Worm (Caenorhabditis elegans) whole organism, young adult: ENCODE results near the gene dhc-4.

Experiments
- C17E4.6 ChIP-seq: fragments of 200-800 bp; sonication (Bioruptor generic); IDR thresholded peaks from 2 replicates; pipeline ENCODE4 v1.3.6; 2022; ENCODE audit warnings: missing genetic modification reagents, missing genetic modification characterization, missing compliant biosample characterization
- D2030.7 ChIP-seq: fragments of 200-800 bp; sonication (Bioruptor generic); IDR thresholded peaks from 2 replicates; pipeline ENCODE4 v1.3.6; 2022; ENCODE audit warnings: missing genetic modification reagents, missing genetic modification characterization, missing compliant biosample characterization
- F10E7.11 ChIP-seq: sonication (generic microtip); optimal IDR thresholded peaks from 2 replicates; lab custom pipeline; 2017; ENCODE audit warnings: mild to moderate bottlenecking, missing genetic modification characterization, moderate library complexity, missing compliant biosample characterization
- F22D6.2 ChIP-seq: sonication (generic microtip); optimal IDR thresholded peaks from 2 replicates; lab custom pipeline; 2016; ENCODE audit warnings: mild to moderate bottlenecking, missing genetic modification characterization, missing compliant biosample characterization
- F23B12.7 ChIP-seq: sonication (generic microtip); optimal IDR thresholded peaks from 2 replicates; lab custom pipeline; 2017; ENCODE audit warnings: missing genetic modification characterization, mild to moderate bottlenecking, missing compliant biosample characterization, antibody characterized with exemption, moderate library complexity; ENCODE audit not compliant: insufficient read depth
- F33H1.4 ChIP-seq: fragments of 200-800 bp; sonication (Bioruptor generic); IDR thresholded peaks from 2 replicates; pipeline ENCODE4 v1.3.6; 2022; ENCODE audit warnings: missing genetic modification reagents, missing genetic modification characterization, missing compliant biosample characterization
- F49E8.2 ChIP-seq: sonication (generic microtip); optimal IDR thresholded peaks from 3 replicates; lab custom pipeline; 2017; ENCODE audit warnings: missing genetic modification characterization, mild to moderate bottlenecking, missing compliant biosample characterization, antibody characterized with exemption, moderate library complexity; ENCODE audit not compliant: insufficient read depth
- F55B11.4 ChIP-seq: sonication (generic microtip); optimal IDR thresholded peaks from 2 replicates; lab custom pipeline; 2016; ENCODE audit warnings: missing compliant biosample characterization, missing genetic modification characterization, borderline replicate concordance; ENCODE audit not compliant: insufficient read depth
- F57A8.1 ChIP-seq: fragments of 200-800 bp; sonication (Bioruptor generic); optimal IDR thresholded peaks from 2 replicates; lab custom pipeline; 2018; ENCODE audit warnings: mild to moderate bottlenecking, missing genetic modification characterization, moderate library complexity, missing compliant biosample characterization
- F57C9.4 ChIP-seq: sonication (generic microtip); optimal IDR thresholded peaks from 2 replicates; lab custom pipeline; 2017; ENCODE audit warnings: mild to moderate bottlenecking, missing genetic modification characterization, missing compliant biosample characterization
- K12H6.12 ChIP-seq: fragments of 200-800 bp; sonication (Bioruptor generic); optimal IDR thresholded peaks from 2 replicates; lab custom pipeline; 2018; ENCODE audit warnings: mild to moderate bottlenecking, missing genetic modification characterization, missing compliant biosample characterization
- Y79H2A.3 ChIP-seq: fragments of 200-800 bp; sonication (Bioruptor generic); conservative IDR thresholded peaks from 2 replicates; pipeline ENCODE4 v1.3.6; 2022; ENCODE audit warnings: missing genetic modification reagents, missing genetic modification characterization, missing compliant biosample characterization
- Y95B8A.8 ChIP-seq: fragments of 200-800 bp; sonication (Bioruptor generic); IDR thresholded peaks from 2 replicates; pipeline ENCODE4 v1.3.6; 2022; ENCODE audit warnings: missing genetic modification reagents, missing genetic modification characterization, missing compliant biosample characterization
- ZK185.1 ChIP-seq: sonication (generic microtip); optimal IDR thresholded peaks from 2 replicates; lab custom pipeline; 2016; ENCODE audit warnings: mild to moderate bottlenecking, missing genetic modification characterization, missing compliant biosample characterization; ENCODE audit not compliant: poor library complexity, severe bottlenecking
- athp-1 ChIP-seq: sonication (generic microtip); optimal IDR thresholded peaks from 2 replicates; lab custom pipeline; 2017; ENCODE audit warnings: mild to moderate bottlenecking, missing genetic modification characterization, missing compliant biosample characterization
- attf-5 ChIP-seq: fragments of 200-800 bp; sonication (Bioruptor generic); optimal IDR thresholded peaks from 2 replicates; lab custom pipeline; 2018; ENCODE audit warnings: mild to moderate bottlenecking, missing genetic modification characterization, missing compliant biosample characterization
- attf-6 ChIP-seq: fragments of 200-800 bp; sonication (Bioruptor generic); IDR thresholded peaks from 2 replicates; pipeline ENCODE4 v1.3.6; 2022; ENCODE audit warnings: missing genetic modification reagents, missing genetic modification characterization, missing compliant biosample characterization
- bed-2 ChIP-seq: fragments of 200-800 bp; sonication (Bioruptor generic); IDR thresholded peaks from 2 replicates; pipeline ENCODE4 v1.3.6; 2022; ENCODE audit warnings: missing genetic modification reagents, missing genetic modification characterization, missing compliant biosample characterization
- cebp-1 ChIP-seq, 2 experiments: fragments of 200-800 bp in 1 of 2; sonication (Bioruptor generic) in 1 of 2; sonication (generic microtip) in 1 of 2; IDR thresholded peaks in 1 of 2; optimal IDR thresholded peaks in 1 of 2; 2 replicates each; pipeline versions ENCODE4 v1.3.6 to Lab custom; 2017 to 2022; ENCODE audit warnings: missing compliant biosample characterization in 2 of 2, missing genetic modification characterization in 2 of 2, mild to moderate bottlenecking in 1 of 2, missing genetic modification reagents in 1 of 2, moderate library complexity in 1 of 2
- ceh-100 ChIP-seq: fragments of 200-800 bp; sonication (Bioruptor generic); IDR thresholded peaks from 2 replicates; pipeline ENCODE4 v1.3.6; 2022; ENCODE audit warnings: missing genetic modification reagents, missing genetic modification characterization, missing compliant biosample characterization
- ceh-91 ChIP-seq: fragments of 200-800 bp; sonication (Bioruptor generic); IDR thresholded peaks from 2 replicates; pipeline ENCODE4 v1.3.6; 2022; ENCODE audit warnings: missing genetic modification reagents, missing genetic modification characterization, missing compliant biosample characterization
- dpl-1 ChIP-seq: fragments of 150-350 bp; optimal IDR thresholded peaks from 2 replicates; lab custom pipeline; 2014; ENCODE audit warnings: missing biosample characterization, missing genetic modification reagents, missing genetic modification characterization
- ekl-4 ChIP-seq: fragments of 200-800 bp; sonication (Bioruptor generic); IDR thresholded peaks from 2 replicates; pipeline ENCODE4 v1.3.6; 2022; ENCODE audit warnings: missing genetic modification reagents, missing genetic modification characterization, missing compliant biosample characterization
- hmg-1.2 ChIP-seq: fragments of 200-800 bp; sonication (Bioruptor generic); IDR thresholded peaks from 2 replicates; pipeline ENCODE4 v1.3.6; 2022; ENCODE audit warnings: missing genetic modification reagents, missing genetic modification characterization, missing compliant biosample characterization
- hsf-1 ChIP-seq: fragments of 200-800 bp; sonication (Bioruptor generic); IDR thresholded peaks from 2 replicates; pipeline ENCODE4 v1.3.6; 2022; ENCODE audit warnings: missing genetic modification reagents, missing genetic modification characterization, missing compliant biosample characterization
- let-607 ChIP-seq, 2 experiments: fragments of 200-800 bp in 1 of 2; sonication (Bioruptor generic) in 1 of 2; sonication (generic microtip) in 1 of 2; optimal IDR thresholded peaks; 2 replicates each; lab custom pipeline; 2016 to 2018; ENCODE audit warnings: mild to moderate bottlenecking in 2 of 2, missing compliant biosample characterization in 2 of 2, missing genetic modification characterization in 2 of 2, moderate library complexity in 2 of 2, missing genotype in 1 of 2
- lin-35 ChIP-seq, 3 experiments: fragments of 150-350 bp in 2 of 3; sonication (generic microtip) in 1 of 3; optimal IDR thresholded peaks; 2 replicates each; lab custom pipeline; 2014 to 2018; ENCODE audit warnings: missing biosample characterization in 3 of 3, missing genetic modification characterization in 3 of 3, missing genetic modification reagents in 3 of 3
- lin-40 ChIP-seq: sonication (generic microtip); optimal IDR thresholded peaks from 2 replicates; lab custom pipeline; 2016; ENCODE audit warnings: missing genetic modification characterization, mild to moderate bottlenecking, missing compliant biosample characterization, missing genotype, missing genetic modification reagents
- lsl-1 ChIP-seq: fragments of 200-800 bp; sonication (Bioruptor generic); optimal IDR thresholded peaks from 2 replicates; lab custom pipeline; 2018; ENCODE audit warnings: mild to moderate bottlenecking, missing genetic modification characterization, moderate library complexity, missing compliant biosample characterization
- lsy-27 ChIP-seq: sonication (generic microtip); optimal IDR thresholded peaks from 2 replicates; lab custom pipeline; 2017; ENCODE audit warnings: missing genetic modification characterization, mild to moderate bottlenecking, missing compliant biosample characterization, antibody characterized with exemption, missing genotype, borderline replicate concordance; ENCODE audit not compliant: insufficient read depth
- madf-10 ChIP-seq: sonication (generic microtip); optimal IDR thresholded peaks from 2 replicates; lab custom pipeline; 2016; ENCODE audit warnings: mild to moderate bottlenecking, missing genetic modification characterization, missing compliant biosample characterization
- madf-3 ChIP-seq: fragments of 200-800 bp; sonication (Bioruptor generic); IDR thresholded peaks from 2 replicates; pipeline ENCODE4 v1.3.6; 2022; ENCODE audit warnings: missing genetic modification reagents, missing genetic modification characterization, missing compliant biosample characterization
- madf-6 ChIP-seq: fragments of 200-800 bp; sonication (Bioruptor generic); IDR thresholded peaks from 2 replicates; pipeline ENCODE4 v1.3.6; 2022; ENCODE audit warnings: missing genetic modification reagents, missing genetic modification characterization, missing compliant biosample characterization
- madf-8 ChIP-seq: fragments of 200-800 bp; sonication (Bioruptor generic); conservative IDR thresholded peaks from 2 replicates; pipeline ENCODE4 v1.3.6; 2022; ENCODE audit warnings: missing genetic modification reagents, missing genetic modification characterization, missing compliant biosample characterization
- mcd-1 ChIP-seq: fragments of 200-800 bp; sonication (Bioruptor generic); IDR thresholded peaks from 2 replicates; pipeline ENCODE4 v1.3.6; 2022; ENCODE audit warnings: missing genetic modification reagents, missing genetic modification characterization, missing compliant biosample characterization
- mel-28 ChIP-seq: sonication (generic microtip); optimal IDR thresholded peaks from 2 replicates; lab custom pipeline; 2016; ENCODE audit warnings: borderline replicate concordance, mild to moderate bottlenecking, missing genetic modification characterization, missing compliant biosample characterization
- nfya-1 ChIP-seq: sonication (generic microtip); optimal IDR thresholded peaks from 2 replicates; lab custom pipeline; 2017; ENCODE audit warnings: antibody characterized with exemption, missing compliant biosample characterization, missing genetic modification characterization, borderline replicate concordance; ENCODE audit not compliant: insufficient read depth
- rec-8 ChIP-seq, 2 experiments: sonication (generic microtip); optimal IDR thresholded peaks; 2 replicates each; lab custom pipeline; 2016; ENCODE audit warnings: mild to moderate bottlenecking in 2 of 2, missing genetic modification characterization in 2 of 2, missing genetic modification reagents in 2 of 2, missing genotype in 2 of 2, missing biosample characterization in 1 of 2, missing compliant biosample characterization in 1 of 2, moderate library complexity in 1 of 2
- sea-2 ChIP-seq: fragments of 200-800 bp; sonication (Bioruptor generic); IDR thresholded peaks from 2 replicates; pipeline ENCODE4 v1.3.6; 2022; ENCODE audit warnings: missing genetic modification characterization, missing compliant biosample characterization
- snpc-4 ChIP-seq, 5 experiments: fragments of 150-350 bp in 1 of 5; sonication (generic microtip) in 4 of 5; optimal IDR thresholded peaks; 2 replicates each; lab custom pipeline; 2014 to 2018; ENCODE audit warnings: missing genetic modification characterization in 5 of 5, missing biosample characterization in 3 of 5, antibody characterized with exemption in 2 of 5, mild to moderate bottlenecking in 2 of 5, missing compliant biosample characterization in 2 of 5, missing genotype in 2 of 5, moderate library complexity in 2 of 5, missing genetic modification reagents in 1 of 5
- somi-1 ChIP-seq: fragments of 200-800 bp; sonication (Bioruptor generic); optimal IDR thresholded peaks from 2 replicates; lab custom pipeline; 2018; ENCODE audit warnings: mild to moderate bottlenecking, missing genetic modification characterization, missing compliant biosample characterization
- sptf-2 ChIP-seq: fragments of 200-800 bp; sonication (Bioruptor generic); optimal IDR thresholded peaks from 2 replicates; lab custom pipeline; 2018; ENCODE audit warnings: mild to moderate bottlenecking, missing genetic modification characterization, missing compliant biosample characterization
- unc-130 ChIP-seq: sonication (generic microtip); optimal IDR thresholded peaks from 2 replicates; lab custom pipeline; 2016; ENCODE audit warnings: missing genetic modification reagents, missing genetic modification characterization, missing compliant biosample characterization
- unc-62 ChIP-seq: fragments of 150-350 bp; optimal IDR thresholded peaks from 2 replicates; lab custom pipeline; 2014; ENCODE audit warnings: missing biosample characterization, missing genetic modification reagents, missing genetic modification characterization
- ztf-28 ChIP-seq: fragments of 200-800 bp; sonication (Bioruptor generic); IDR thresholded peaks from 2 replicates; pipeline ENCODE4 v1.3.6; 2022; ENCODE audit warnings: missing genetic modification reagents, missing genetic modification characterization, missing compliant biosample characterization

Gene dhc-4

ce11 chrIII:11036132-11036531 is 66.4 kb downstream of the dhc-4 start:
- no peak; the same call in 1 of the 2 replicates for TF ChIP-seq ekl-4 (GFP tag; lab: Robert Waterston, UW)
- peak; percentile 61; the same call in 1 of the 2 replicates for TF ChIP-seq Y95B8A.8 (GFP tag; lab: Robert Waterston, UW)
- TF ChIP-seq madf-8 (GFP tag; lab: Robert Waterston, UW), result peak; percentile 69
- peak; percentile 92 for TF ChIP-seq madf-6 (GFP tag; lab: Robert Waterston, UW)
- TF ChIP-seq ceh-91 (GFP tag; lab: Robert Waterston, UW), result peak; percentile 57
- peak; percentile 56 for TF ChIP-seq lin-40 (tag; lab: Kevin White, UChicago)
- TF ChIP-seq F23B12.7, result peak; percentile 75
- no peak for TF ChIP-seq bed-2 (GFP tag; lab: Robert Waterston, UW)
- TF ChIP-seq ceh-100 (GFP tag; lab: Robert Waterston, UW), result peak; percentile 81
- peak; percentile 48 for TF ChIP-seq dpl-1
- no peak for TF ChIP-seq somi-1
- no peak for TF ChIP-seq sea-2 (GFP tag; lab: Robert Waterston, UW)
- TF ChIP-seq mcd-1 (GFP tag; lab: Robert Waterston, UW), result peak; percentile 86
- peak; percentile 11; the same call in 1 of the 2 replicates for TF ChIP-seq C17E4.6 (GFP tag; lab: Robert Waterston, UW)
- TF ChIP-seq K12H6.12 (tag; lab: Kevin White, UChicago), result no peak
- TF ChIP-seq unc-62 (GFP tag; lab: Kevin White, UChicago), result no peak
- no peak for TF ChIP-seq Y79H2A.3
- TF ChIP-seq unc-130 (GFP tag; lab: Kevin White, UChicago), result no peak
- no peak for TF ChIP-seq let-607 (tag; optimal IDR thresholded peaks at IDR 0.05; lab: Kevin White, UChicago)
- 0 out of 2 replicates have a peak, but pooled peaks have one; percentile 52 for TF ChIP-seq madf-3 (GFP tag; lab: Robert Waterston, UW)
- TF ChIP-seq cebp-1 (GFP tag; IDR thresholded peaks at IDR 0.05; lab: Robert Waterston, UW), result 0 out of 2 replicates have a peak, but pooled peaks have one; percentile 26
- peak; percentile 69 for TF ChIP-seq cebp-1 (tag; optimal IDR thresholded peaks at IDR 0.05; lab: Kevin White, UChicago)
- TF ChIP-seq F33H1.4 (GFP tag; lab: Robert Waterston, UW), result peak; percentile 71
- TF ChIP-seq ztf-28 (GFP tag; lab: Robert Waterston, UW), result 0 out of 2 replicates have a peak, but pooled peaks have one; percentile 46
- TF ChIP-seq lsy-27 (tag; lab: Kevin White, UChicago), result no peak
- no peak for TF ChIP-seq rec-8 (tag; optimal IDR thresholded peaks at IDR 0.05; lab: Kevin White, UChicago)
- TF ChIP-seq F55B11.4 (tag; lab: Kevin White, UChicago), result no peak
- peak; percentile 75 for TF ChIP-seq F49E8.2 (tag; lab: Kevin White, UChicago)
- peak; percentile 88 for TF ChIP-seq D2030.7 (GFP tag; lab: Robert Waterston, UW)
- peak; percentile 34 for TF ChIP-seq attf-5 (GFP tag; lab: Kevin White, UChicago)
- TF ChIP-seq mel-28 (tag; lab: Kevin White, UChicago), result no peak
- TF ChIP-seq F57A8.1 (GFP tag; lab: Kevin White, UChicago), result no peak
- TF ChIP-seq F57C9.4, result no peak
- TF ChIP-seq nfya-1 (tag; lab: Kevin White, UChicago), result no peak
- TF ChIP-seq lsl-1 (GFP tag; lab: Kevin White, UChicago), result peak; percentile 89
- peak; percentile 100 for TF ChIP-seq hmg-1.2 (GFP tag; lab: Robert Waterston, UW)
- TF ChIP-seq sptf-2 (GFP tag; lab: Kevin White, UChicago), result no peak
- TF ChIP-seq snpc-4 (GFP tag; optimal IDR thresholded peaks at IDR 0.05; lab: Kevin White, UChicago), result peak; percentile 62
- TF ChIP-seq snpc-4 (tag; optimal IDR thresholded peaks at IDR 0.05; lab: Kevin White, UChicago), result peak in 3 of 4 experiments; percentile 26 to 64 (median 47)
- TF ChIP-seq hsf-1, result peak; percentile 64; the same call in 1 of the 2 replicates
- no peak for TF ChIP-seq ZK185.1 (tag; lab: Kevin White, UChicago)
- 0 out of 2 replicates have a peak, but pooled peaks have one; percentile 56 for TF ChIP-seq attf-6 (GFP tag; lab: Robert Waterston, UW)
- no peak for TF ChIP-seq F22D6.2 (tag; lab: Kevin White, UChicago)
- TF ChIP-seq madf-10 (tag; lab: Kevin White, UChicago), result no peak
- peak in 1 of 3 experiments; percentile 28 for TF ChIP-seq lin-35 (GFP tag; optimal IDR thresholded peaks at IDR 0.05; lab: Kevin White, UChicago)
- peak; percentile 27 for TF ChIP-seq athp-1 (tag; lab: Kevin White, UChicago)
- TF ChIP-seq F10E7.11 (tag; lab: Kevin White, UChicago), result no peak
